Fruit fly (Drosophila melanogaster) whole organism, pupa: ENCODE measurements around the gene CG2200.

Source experiments
- CG10348 ChIP-seq: fragments of 200-800 bp; sonication (Bioruptor generic); IDR thresholded peaks from 2 replicates; pipeline ENCODE4 v1.3.6; 2022; ENCODE audit warnings: missing biosample characterization, missing genetic modification characterization
- CG34367 ChIP-seq: fragments of 200-800 bp; sonication (Bioruptor generic); optimal IDR thresholded peaks from 2 replicates; lab custom pipeline; 2018; ENCODE audit warnings: missing biosample characterization, mild to moderate bottlenecking, missing genetic modification characterization
- D1 ChIP-seq: fragments of 200-800 bp; sonication (Bioruptor generic); optimal IDR thresholded peaks from 2 replicates; lab custom pipeline; 2018; ENCODE audit warnings: missing biosample characterization, mild to moderate bottlenecking, missing genetic modification characterization, moderate library complexity
- EcR ChIP-seq: fragments of 200-800 bp; sonication (Bioruptor generic); optimal IDR thresholded peaks from 3 replicates; lab custom pipeline; 2019; ENCODE audit warnings: missing biosample characterization, missing genetic modification characterization, mild to moderate bottlenecking, moderate library complexity, missing genetic modification reagents

- no peak for TF ChIP-seq CG10348 (GFP tag; lab: Robert Waterston, UW)
- no peak for TF ChIP-seq CG34367 (tag; lab: Kevin White, UChicago)
- no peak for TF ChIP-seq D1 (tag; lab: Kevin White, UChicago)
- TF ChIP-seq EcR = no peak
These were observed 14.2 kb downstream of the CG2200 start, which contains the start of gene Fer3HCH for dm6 chrX:13108144-13108824.
